Fruit fly (Drosophila melanogaster) Kc167 (cell line): Measurements from ENCODE around the gene CG18048.

Source experiments
- Sin3A ChIP-seq: fragments of >200 bp; optimal IDR thresholded peaks from 2 replicates; lab custom pipeline; 2018; ENCODE audit warnings: missing external identifiers
- h ChIP-seq: fragments of >200 bp; optimal IDR thresholded peaks from 3 replicates; lab custom pipeline; 2018; ENCODE audit warnings: missing external identifiers
- insv ChIP-seq: fragments of >200 bp; optimal IDR thresholded peaks from 3 replicates; lab custom pipeline; 2018; ENCODE audit warnings: missing external identifiers
- psq ChIP-seq: fragments of >200 bp; optimal IDR thresholded peaks from 2 replicates; lab custom pipeline; 2017; ENCODE audit warnings: missing external identifiers
- ttk ChIP-seq: sonication (Bioruptor generic); optimal IDR thresholded peaks from 2 replicates; lab custom pipeline; 2017; ENCODE audit warnings: missing external identifiers

- no peak for TF ChIP-seq Sin3A (lab: Kevin White, UChicago)
- TF ChIP-seq h (lab: Kevin White, UChicago): no peak
- TF ChIP-seq psq (lab: Kevin White, UChicago): no peak
- TF ChIP-seq ttk (lab: Kevin White, UChicago): no peak
- no peak for TF ChIP-seq insv (lab: Kevin White, UChicago)
These were observed 6.5 kb downstream of the CG18048 start for dm6 chr3R:6352436-6352835.
